Worm (Caenorhabditis elegans) whole organism, late embryonic: ENCODE data around the gene ptrg-1.

ENCODE experiments used
- ceh-31 ChIP-seq: sonication (generic microtip); optimal IDR thresholded peaks from 2 replicates; lab custom pipeline; 2016; ENCODE audit warnings: missing genetic modification characterization, missing compliant biosample characterization
- pag-3 ChIP-seq: sonication (generic microtip); optimal IDR thresholded peaks from 2 replicates; lab custom pipeline; 2016; ENCODE audit warnings: missing compliant biosample characterization, missing genetic modification characterization, borderline replicate concordance
- pha-4 ChIP-seq: fragments of 150-350 bp; optimal IDR thresholded peaks from 2 replicates; lab custom pipeline; 2018; ENCODE audit warnings: missing biosample characterization, missing genetic modification reagents, missing genetic modification characterization
- sdc-2 ChIP-seq: sonication (generic microtip); optimal IDR thresholded peaks from 2 replicates; lab custom pipeline; 2016; ENCODE audit warnings: missing genotype, missing genetic modification characterization, missing compliant biosample characterization

- TF ChIP-seq pag-3 (tag; lab: Kevin White, UChicago) (no peak), pha-4 (tag; lab: Kevin White, UChicago) (no peak), sdc-2 (tag; lab: Kevin White, UChicago) (no peak), ceh-31 (no peak)
Observed at ce11 chrIV:10177779-10178178, 16.5 kb downstream of the ptrg-1 start, which contains the start of gene mspn-1.
